Worm (Caenorhabditis elegans) whole organism, L2 larva: ENCODE data around the gene C39D10.1.

Experiments
- dmd-4 ChIP-seq: sonication (generic microtip); optimal IDR thresholded peaks from 2 replicates; lab custom pipeline; 2017; ENCODE audit warnings: missing biosample characterization, missing genetic modification characterization
- lin-11 ChIP-seq: fragments of 150-350 bp; sonication (generic microtip); optimal IDR thresholded peaks from 2 replicates; lab custom pipeline; 2014; ENCODE audit warnings: missing biosample characterization, missing genetic modification characterization, inconsistent platforms, mixed read lengths
- nhr-11 ChIP-seq: fragments of 150-350 bp; optimal IDR thresholded peaks from 2 replicates; lab custom pipeline; 2014; ENCODE audit warnings: missing biosample characterization, missing genetic modification characterization
- snpc-4 ChIP-seq: fragments of 150-350 bp; optimal IDR thresholded peaks from 2 replicates; lab custom pipeline; 2014; ENCODE audit warnings: missing biosample characterization, missing genetic modification characterization
- unc-55 ChIP-seq: fragments of 150-350 bp; sonication (generic microtip); optimal IDR thresholded peaks from 3 replicates; lab custom pipeline; 2014; ENCODE audit warnings: missing biosample characterization, missing genetic modification reagents, missing genetic modification characterization
- unc-62 ChIP-seq: fragments of 150-350 bp; optimal IDR thresholded peaks from 2 replicates; lab custom pipeline; 2014; ENCODE audit warnings: missing biosample characterization, missing genetic modification reagents, missing genetic modification characterization
- zag-1 ChIP-seq: fragments of 150-350 bp; optimal IDR thresholded peaks from 2 replicates; lab custom pipeline; 2014; ENCODE audit warnings: missing biosample characterization, missing genetic modification characterization

- TF ChIP-seq unc-55 (GFP tag; lab: Kevin White, UChicago) (no peak), snpc-4 (no peak), unc-62 (GFP tag; lab: Kevin White, UChicago) (no peak), nhr-11 (tag; lab: Kevin White, UChicago) (no peak), dmd-4 (no peak), zag-1 (tag; lab: Kevin White, UChicago) (no peak), lin-11 (tag; lab: Kevin White, UChicago) (no peak)
Measured at ce11 chrX:7932453-7932852, 25.7 kb downstream of the C39D10.1 start.
